Fruit fly (Drosophila melanogaster): ENCODE results near the gene CG33783.

dm6 chr3R:10042024-10042663 is 24.4 kb upstream of the CG33783 start:
- no peak for TF ChIP-seq CG17806 (tag; optimal IDR thresholded peaks at IDR 0.05)
- TF ChIP-seq CG14655 (GFP tag; optimal IDR thresholded peaks at IDR 0.05) = no peak
- TF ChIP-seq D1 (tag; optimal IDR thresholded peaks at IDR 0.05) = no peak
- TF ChIP-seq EcR (GFP tag; optimal IDR thresholded peaks at IDR 0.05) = no peak
- TF ChIP-seq Snoo (tag; optimal IDR thresholded peaks at IDR 0.05) = no peak
- TF ChIP-seq CG34367 (tag; optimal IDR thresholded peaks at IDR 0.05) = no peak
- no peak for TF ChIP-seq CG8301 (tag; optimal IDR thresholded peaks at IDR 0.05)
- no peak for TF ChIP-seq Pif1A (GFP tag; optimal IDR thresholded peaks at IDR 0.05)
- no peak for TF ChIP-seq CG9948 (tag; optimal IDR thresholded peaks at IDR 0.05)
- TF ChIP-seq CG8159 (tag; optimal IDR thresholded peaks at IDR 0.05) = no peak
- TF ChIP-seq fd96Ca (GFP tag; IDR thresholded peaks at IDR 0.05) = no peak
